Worm (Caenorhabditis elegans) whole organism, L1 larva: ENCODE results near the gene pqn-83.

Source experiments
- C16A3.4 ChIP-seq: fragments of 150-350 bp; optimal IDR thresholded peaks from 2 replicates; lab custom pipeline; 2014; ENCODE audit warnings: missing biosample characterization, missing genetic modification characterization
- F16B12.6 ChIP-seq: fragments of 150-350 bp; optimal IDR thresholded peaks from 2 replicates; lab custom pipeline; 2014; ENCODE audit warnings: missing biosample characterization, missing genetic modification characterization
- ama-1 ChIP-seq: fragments of 150-350 bp; optimal IDR thresholded peaks from 2 replicates; lab custom pipeline; 2014
- ceh-82 ChIP-seq, 3 experiments: fragments of 150-350 bp in 1 of 3; sonication (generic microtip) in 2 of 3; optimal IDR thresholded peaks; 2 replicates each; lab custom pipeline; 2014 to 2017; ENCODE audit warnings: missing biosample characterization in 3 of 3, missing genetic modification characterization in 3 of 3
- ces-1 ChIP-seq: fragments of 150-350 bp; optimal IDR thresholded peaks from 2 replicates; lab custom pipeline; 2014; ENCODE audit warnings: missing biosample characterization, missing genetic modification reagents, missing genetic modification characterization
- fkh-10 ChIP-seq: sonication (generic microtip); optimal IDR thresholded peaks from 2 replicates; lab custom pipeline; 2017; ENCODE audit warnings: missing biosample characterization, missing genetic modification reagents, missing genetic modification characterization
- fos-1 ChIP-seq: fragments of 150-350 bp; optimal IDR thresholded peaks from 2 replicates; lab custom pipeline; 2014; ENCODE audit warnings: missing biosample characterization, missing genetic modification characterization
- jun-1 ChIP-seq: fragments of 150-350 bp; optimal IDR thresholded peaks from 2 replicates; lab custom pipeline; 2014; ENCODE audit warnings: missing biosample characterization, missing genetic modification reagents, missing genetic modification characterization
- nhr-237 ChIP-seq: fragments of 150-350 bp; optimal IDR thresholded peaks from 2 replicates; lab custom pipeline; 2014; ENCODE audit warnings: missing biosample characterization, missing genetic modification characterization
- nhr-76 ChIP-seq: sonication (generic microtip); optimal IDR thresholded peaks from 2 replicates; lab custom pipeline; 2017; ENCODE audit warnings: missing biosample characterization, missing genetic modification characterization
- nhr-85 ChIP-seq: sonication (generic microtip); peaks from one replicate; lab custom pipeline; 2016; ENCODE audit warnings: missing genetic modification characterization, inconsistent platforms, missing compliant biosample characterization
- sox-4 ChIP-seq: sonication (generic microtip); optimal IDR thresholded peaks from 2 replicates; lab custom pipeline; 2016; ENCODE audit warnings: missing genetic modification characterization, missing compliant biosample characterization
- unc-62 ChIP-seq: fragments of 150-350 bp; optimal IDR thresholded peaks from 2 replicates; lab custom pipeline; 2014; ENCODE audit warnings: missing biosample characterization, missing genetic modification reagents, missing genetic modification characterization
- vab-15 ChIP-seq: sonication (generic microtip); optimal IDR thresholded peaks from 2 replicates; lab custom pipeline; 2017; ENCODE audit warnings: missing genotype, mild to moderate bottlenecking, missing genetic modification characterization, missing compliant biosample characterization

ce11 chrIII:13118460-13118859 lies 19.2 kb upstream of the pqn-83 start:
- no peak for TF ChIP-seq fkh-10 (GFP tag; lab: Kevin White, UChicago)
- no peak for TF ChIP-seq ces-1 (GFP tag; lab: Kevin White, UChicago)
- no peak for TF ChIP-seq jun-1 (tag; lab: Kevin White, UChicago)
- no peak for TF ChIP-seq F16B12.6 (tag; lab: Kevin White, UChicago)
- TF ChIP-seq ama-1: no peak
- TF ChIP-seq nhr-85: no peak
- TF ChIP-seq nhr-76 (tag; lab: Kevin White, UChicago): no peak
- TF ChIP-seq vab-15 (tag; lab: Kevin White, UChicago): no peak
- TF ChIP-seq unc-62 (GFP tag; lab: Kevin White, UChicago): no peak
- no peak for TF ChIP-seq sox-4
- no peak for TF ChIP-seq ceh-82 (tag; optimal IDR thresholded peaks at IDR 0.05; lab: Kevin White, UChicago)
- no peak for TF ChIP-seq C16A3.4 (tag; lab: Kevin White, UChicago)
- no peak for TF ChIP-seq fos-1 (tag; lab: Kevin White, UChicago)
- no peak for TF ChIP-seq nhr-237
